Fruit fly (Drosophila melanogaster): ENCODE results near the gene CG42302.

dm6 chrX:18676756-18677155 lies 48.7 kb downstream of the CG42302 start:
- TF ChIP-seq Mnt (GFP tag; optimal IDR thresholded peaks at IDR 0.05) = no peak
- no peak for TF ChIP-seq tj (GFP tag; optimal IDR thresholded peaks at IDR 0.05)
- TF ChIP-seq toe (GFP tag; optimal IDR thresholded peaks at IDR 0.05) = no peak
- no peak for TF ChIP-seq Crg-1 (GFP tag; optimal IDR thresholded peaks at IDR 0.05)
- no peak for TF ChIP-seq cnc (optimal IDR thresholded peaks at IDR 0.05)

All from whole organism, adult.